Fruit fly (Drosophila melanogaster) whole organism, wandering third instar larva: ENCODE results near the gene CG2816.

Source experiments
- GATAd ChIP-seq: sonication (Bioruptor generic); optimal IDR thresholded peaks from 2 replicates; lab custom pipeline; 2016; ENCODE audit warnings: missing biosample characterization, missing genetic modification characterization
- Hnf4 ChIP-seq: fragments of 200-800 bp; sonication (Bioruptor generic); optimal IDR thresholded peaks from 2 replicates; lab custom pipeline; 2016; ENCODE audit warnings: missing biosample characterization, mild to moderate bottlenecking, missing genetic modification characterization
- Hr83 ChIP-seq: fragments of 200-300 bp; sonication (Bioruptor generic); optimal IDR thresholded peaks from 2 replicates; lab custom pipeline; 2016; ENCODE audit warnings: missing biosample characterization, mild to moderate bottlenecking, missing genetic modification characterization, moderate library complexity; ENCODE audit not compliant: poor library complexity, severe bottlenecking
- Jra ChIP-seq: sonication (Bioruptor generic); optimal IDR thresholded peaks from 2 replicates; lab custom pipeline; 2016; ENCODE audit warnings: missing biosample characterization, missing genetic modification characterization
- N ChIP-seq: fragments of >200 bp; optimal IDR thresholded peaks from 2 replicates; lab custom pipeline; 2018; ENCODE audit warnings: missing biosample characterization, missing external identifiers, missing genetic modification characterization
- Vsx2 ChIP-seq: fragments of 200-300, 225-300 bp; sonication (Bioruptor generic); optimal IDR thresholded peaks from 2 replicates; lab custom pipeline; 2018; ENCODE audit warnings: missing biosample characterization, missing genetic modification characterization; ENCODE audit not compliant: partially characterized antibody
- br ChIP-seq: fragments of 200-800 bp; sonication (Bioruptor generic); optimal IDR thresholded peaks from 2 replicates; lab custom pipeline; 2016; ENCODE audit warnings: missing biosample characterization, missing genetic modification characterization
- dmrt93B ChIP-seq: fragments of 200-800 bp; sonication (Bioruptor generic); optimal IDR thresholded peaks from 2 replicates; lab custom pipeline; 2018; ENCODE audit warnings: missing biosample characterization, mild to moderate bottlenecking, missing genetic modification characterization
- lola ChIP-seq: fragments of >200 bp; optimal IDR thresholded peaks from 2 replicates; lab custom pipeline; 2017; ENCODE audit warnings: missing biosample characterization, missing genetic modification characterization
- pan ChIP-seq: fragments of >200 bp; optimal IDR thresholded peaks from 2 replicates; lab custom pipeline; 2017
- psq ChIP-seq: fragments of 200-800 bp; sonication (Bioruptor generic); optimal IDR thresholded peaks from 3 replicates; lab custom pipeline; 2017; ENCODE audit warnings: missing biosample characterization, mild to moderate bottlenecking, missing genetic modification characterization, moderate library complexity
- tai ChIP-seq: sonication (Bioruptor generic); optimal IDR thresholded peaks from 2 replicates; lab custom pipeline; 2016; ENCODE audit warnings: missing biosample characterization, missing genetic modification characterization
- usp ChIP-seq: fragments of >200 bp; optimal IDR thresholded peaks from 2 replicates; lab custom pipeline; 2017; ENCODE audit warnings: missing biosample characterization, missing genetic modification characterization

DNA sequence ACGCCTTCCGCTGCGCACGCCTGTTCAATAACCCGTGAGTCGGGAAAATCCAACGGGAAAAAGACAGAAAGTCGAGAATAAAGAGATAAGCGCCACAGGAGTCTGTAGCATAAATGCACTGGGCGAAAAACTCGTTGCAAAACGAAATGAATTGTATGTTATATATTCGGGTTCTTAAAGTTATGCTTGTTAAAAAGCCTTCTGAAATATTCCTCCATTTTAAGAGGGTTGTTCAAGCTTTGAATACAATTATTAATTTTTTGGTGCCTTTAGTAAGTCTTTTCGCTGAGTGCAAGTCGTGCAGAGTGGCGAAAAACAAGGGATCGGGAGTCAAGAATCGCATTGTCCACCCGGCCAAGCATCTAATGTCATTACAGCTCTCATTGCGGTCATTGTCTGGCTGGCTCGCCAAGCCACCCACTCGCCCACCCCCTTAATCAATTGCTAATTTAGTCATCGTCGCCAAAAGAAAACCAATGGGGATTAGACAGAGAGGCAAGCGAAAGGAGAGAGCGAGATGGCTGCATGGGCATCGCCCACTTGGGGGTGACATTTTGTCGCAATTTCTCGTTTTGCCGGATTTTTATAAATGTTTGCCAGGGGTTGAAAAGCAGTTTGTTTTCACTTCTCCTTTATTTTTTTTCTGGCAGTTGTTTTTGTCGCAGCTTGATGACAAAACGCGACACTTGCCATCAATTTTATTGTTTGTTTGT lies 18.2 kb upstream of the CG2816 start:
- TF ChIP-seq usp (GFP tag; lab: Kevin White, UChicago) (no peak), psq (GFP tag; lab: Kevin White, UChicago) (no peak), br (GFP tag; lab: Kevin White, UChicago) (no peak), tai (no peak), Hr83 (GFP tag; lab: Kevin White, UChicago) (no peak), GATAd (no peak), pan (lab: Kevin White, UChicago) (no peak), dmrt93B (GFP tag; lab: Kevin White, UChicago) (no peak), Jra (GFP tag; lab: Kevin White, UChicago) (no peak), N (GFP tag; lab: Kevin White, UChicago) (no peak), Hnf4 (no peak), Vsx2 (GFP tag; lab: Kevin White, UChicago) (no peak), lola (no peak)
